Worm (Caenorhabditis elegans): Measurements from ENCODE around the gene aagr-2.

DNA sequence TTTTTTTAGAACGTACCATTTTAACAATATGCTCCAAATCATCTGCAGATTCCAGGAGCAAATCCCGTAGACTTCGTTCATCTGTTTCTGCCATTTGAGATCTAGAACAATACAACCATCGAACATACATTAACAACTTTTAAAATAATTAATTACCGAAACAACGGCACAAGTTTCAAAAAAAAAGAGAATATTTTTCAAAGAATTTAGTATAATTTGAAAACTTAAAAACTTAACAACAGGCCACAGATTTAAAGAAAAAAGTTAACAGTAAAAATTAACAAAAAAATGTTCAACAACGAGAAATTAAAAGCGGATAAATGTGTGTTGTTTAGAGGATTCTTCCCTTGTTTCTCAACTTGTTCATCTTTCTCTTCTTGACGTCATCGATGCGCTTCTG, 18.8 kb upstream of the aagr-2 start, which contains the start of gene mdt-4:
- TF ChIP-seq ceh-82 (tag; optimal IDR thresholded peaks at IDR 0.05) (no peak), pqm-1 (tag; optimal IDR thresholded peaks at IDR 0.05) (no peak), skn-1 (tag; optimal IDR thresholded peaks at IDR 0.05) (no peak), unc-39 (tag; optimal IDR thresholded peaks at IDR 0.05) (no peak), zag-1 (tag; optimal IDR thresholded peaks at IDR 0.05) (no peak), nhr-28 (tag; optimal IDR thresholded peaks at IDR 0.05) (no peak), ama-1 (optimal IDR thresholded peaks at IDR 0.05) (no peak), fos-1 (tag; optimal IDR thresholded peaks at IDR 0.05) (no peak), egl-27 (tag; optimal IDR thresholded peaks at IDR 0.05) (no peak), unc-62 (GFP tag; optimal IDR thresholded peaks at IDR 0.05) (no peak), elt-1 (tag; optimal IDR thresholded peaks at IDR 0.05) (no peak), jun-1 (tag; optimal IDR thresholded peaks at IDR 0.05) (no peak), ztf-4 (tag; optimal IDR thresholded peaks at IDR 0.05) (no peak)
